Fruit fly (Drosophila melanogaster) whole organism, wandering third instar larva: ENCODE results near the gene CG14269.

Experiments used
- Dfd ChIP-seq: fragments of >200 bp; optimal IDR thresholded peaks from 2 replicates; lab custom pipeline; 2017; ENCODE audit warnings: missing biosample characterization, missing genetic modification characterization
- Hr78 ChIP-seq: fragments of >200 bp; optimal IDR thresholded peaks from 2 replicates; lab custom pipeline; 2017; ENCODE audit warnings: missing biosample characterization, missing genetic modification characterization
- brk ChIP-seq: fragments of 200-800 bp; sonication (Bioruptor generic); optimal IDR thresholded peaks from 2 replicates; lab custom pipeline; 2016; ENCODE audit warnings: missing biosample characterization, mild to moderate bottlenecking, missing genetic modification characterization
- psq ChIP-seq: fragments of 200-800 bp; sonication (Bioruptor generic); optimal IDR thresholded peaks from 3 replicates; lab custom pipeline; 2017; ENCODE audit warnings: missing biosample characterization, mild to moderate bottlenecking, missing genetic modification characterization, moderate library complexity
- usp ChIP-seq: fragments of >200 bp; optimal IDR thresholded peaks from 2 replicates; lab custom pipeline; 2017; ENCODE audit warnings: missing biosample characterization, missing genetic modification characterization

DNA sequence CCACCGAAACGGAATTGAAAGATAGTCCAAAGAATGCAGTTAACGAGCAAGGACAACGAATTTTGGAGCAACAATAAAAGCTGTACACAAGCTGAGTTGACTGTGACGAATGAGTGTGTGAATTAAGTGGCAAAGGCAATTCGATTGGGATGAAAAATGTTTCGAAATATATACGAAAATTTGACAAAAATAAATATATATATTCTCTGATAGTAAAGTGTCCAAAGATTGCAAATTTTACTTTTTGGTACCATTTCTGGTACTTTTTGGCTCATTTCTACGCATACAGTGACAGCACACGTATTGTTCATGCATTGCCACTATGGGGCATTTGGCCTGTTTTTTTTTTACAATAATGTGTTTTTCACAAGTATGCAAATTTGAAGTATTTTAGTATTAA, 28.3 kb upstream of the CG14269 start, which contains the start of gene CG16781:
- TF ChIP-seq Hr78 (GFP tag; lab: Kevin White, UChicago) (no peak), usp (GFP tag; lab: Kevin White, UChicago) (no peak), brk (GFP tag; lab: Kevin White, UChicago) (no peak), Dfd (GFP tag; lab: Kevin White, UChicago) (no peak), psq (GFP tag; lab: Kevin White, UChicago) (no peak)
